Worm (Caenorhabditis elegans) whole organism, L4 larva: Measurements from ENCODE around the gene nas-28.

Experiments used
- ces-1 ChIP-seq: fragments of 150-350 bp; sonication (generic microtip); optimal IDR thresholded peaks from 4 replicates; lab custom pipeline; 2014; ENCODE audit warnings: missing biosample characterization, missing genetic modification reagents, missing genetic modification characterization
- duxl-1 ChIP-seq: sonication (generic microtip); optimal IDR thresholded peaks from 2 replicates; lab custom pipeline; 2016; ENCODE audit warnings: mild to moderate bottlenecking, missing genetic modification characterization, moderate library complexity, missing compliant biosample characterization; ENCODE audit not compliant: poor library complexity
- egl-43 ChIP-seq: fragments of 200-800 bp; sonication (Bioruptor generic); IDR thresholded peaks from 2 replicates; pipeline ENCODE4 v1.3.6; 2022; ENCODE audit warnings: missing genetic modification reagents, missing genetic modification characterization, missing compliant biosample characterization
- fkh-10 ChIP-seq: fragments of 150-350 bp; optimal IDR thresholded peaks from 2 replicates; lab custom pipeline; 2014; ENCODE audit warnings: missing biosample characterization, missing genetic modification reagents, missing genetic modification characterization
- hlh-30 ChIP-seq: sonication (generic microtip); optimal IDR thresholded peaks from 2 replicates; lab custom pipeline; 2017; ENCODE audit warnings: antibody characterized with exemption, mild to moderate bottlenecking, missing genetic modification characterization, missing compliant biosample characterization; ENCODE audit not compliant: insufficient read depth
- lir-3 ChIP-seq: sonication (generic microtip); optimal IDR thresholded peaks from 2 replicates; lab custom pipeline; 2016; ENCODE audit warnings: mild to moderate bottlenecking, missing genetic modification characterization, missing compliant biosample characterization
- madf-9 ChIP-seq: fragments of 200-800 bp; sonication (Bioruptor generic); conservative IDR thresholded peaks from 2 replicates; pipeline ENCODE4 v1.3.6; 2022; ENCODE audit warnings: missing genetic modification reagents, missing genetic modification characterization, missing compliant biosample characterization
- mdl-1 ChIP-seq, 2 experiments: fragments of 150-350 bp in 1 of 2; sonication (generic microtip) in 1 of 2; optimal IDR thresholded peaks; 2 replicates each; lab custom pipeline; 2014 to 2017; ENCODE audit warnings: missing biosample characterization in 2 of 2, missing genetic modification characterization in 2 of 2
- nhr-11 ChIP-seq: fragments of 150-350 bp; optimal IDR thresholded peaks from 2 replicates; lab custom pipeline; 2014; ENCODE audit warnings: missing biosample characterization, missing genetic modification characterization
- nhr-237 ChIP-seq: sonication (generic microtip); optimal IDR thresholded peaks from 2 replicates; lab custom pipeline; 2017; ENCODE audit warnings: missing biosample characterization, missing genetic modification characterization
- nhr-76 ChIP-seq: fragments of 150-350 bp; optimal IDR thresholded peaks from 2 replicates; lab custom pipeline; 2014; ENCODE audit warnings: missing biosample characterization, missing genetic modification characterization
- pqm-1 ChIP-seq: sonication (generic microtip); optimal IDR thresholded peaks from 2 replicates; lab custom pipeline; 2017; ENCODE audit warnings: missing biosample characterization, missing genetic modification characterization
- zip-2 ChIP-seq: fragments of 150-350 bp; optimal IDR thresholded peaks from 2 replicates; lab custom pipeline; 2014; ENCODE audit warnings: missing biosample characterization, missing genetic modification characterization
- ztf-11 ChIP-seq: fragments of 150-350 bp; optimal IDR thresholded peaks from 2 replicates; lab custom pipeline; 2014; ENCODE audit warnings: missing biosample characterization, missing genetic modification characterization

DNA sequence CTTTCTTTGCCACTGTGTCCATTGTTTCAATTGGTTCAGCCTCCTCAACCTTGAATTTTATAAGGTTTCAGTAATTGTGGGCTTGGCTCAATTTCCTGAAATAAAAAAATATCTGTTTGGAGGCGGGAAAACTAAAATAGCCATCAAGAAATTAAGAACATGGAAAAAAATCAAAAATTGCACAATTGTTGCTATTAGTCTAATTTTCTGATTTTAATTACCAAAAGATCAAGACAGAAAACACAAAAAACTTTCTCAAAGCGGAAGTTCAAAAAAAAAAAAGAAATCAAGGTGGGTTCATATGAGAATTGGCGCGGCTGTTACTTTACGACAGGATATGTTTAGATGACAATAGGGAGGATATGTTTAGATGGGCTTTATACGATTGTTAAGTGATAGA lies 47.9 kb upstream of the nas-28 start, which contains the start of gene esyt-2:
- TF ChIP-seq mdl-1 (tag; optimal IDR thresholded peaks at IDR 0.05; lab: Kevin White, UChicago) (no peak), nhr-237 (tag; lab: Kevin White, UChicago) (no peak), duxl-1 (no peak), hlh-30 (tag; lab: Kevin White, UChicago) (no peak), nhr-11 (no peak), ces-1 (GFP tag; lab: Kevin White, UChicago) (no peak), ztf-11 (tag; lab: Kevin White, UChicago) (no peak), lir-3 (tag; lab: Kevin White, UChicago) (no peak), egl-43 (GFP tag; lab: Robert Waterston, UW) (no peak), zip-2 (tag; lab: Kevin White, UChicago) (no peak), madf-9 (GFP tag; lab: Robert Waterston, UW) (no peak), fkh-10 (GFP tag; lab: Kevin White, UChicago) (no peak), nhr-76 (no peak), pqm-1 (tag; lab: Kevin White, UChicago) (no peak)
